Fruit fly (Drosophila melanogaster): ENCODE measurements around the gene Timp.

Timp gene

dm6 chr3R:10169124-10169766 lies 43.6 kb downstream of the Timp start:
- TF ChIP-seq Snoo (tag; optimal IDR thresholded peaks at IDR 0.05) = no peak
- no peak for TF ChIP-seq CG4496 (GFP tag; IDR thresholded peaks at IDR 0.05)
- TF ChIP-seq EcR (GFP tag; optimal IDR thresholded peaks at IDR 0.05) = peak; percentile 73

DNA sequence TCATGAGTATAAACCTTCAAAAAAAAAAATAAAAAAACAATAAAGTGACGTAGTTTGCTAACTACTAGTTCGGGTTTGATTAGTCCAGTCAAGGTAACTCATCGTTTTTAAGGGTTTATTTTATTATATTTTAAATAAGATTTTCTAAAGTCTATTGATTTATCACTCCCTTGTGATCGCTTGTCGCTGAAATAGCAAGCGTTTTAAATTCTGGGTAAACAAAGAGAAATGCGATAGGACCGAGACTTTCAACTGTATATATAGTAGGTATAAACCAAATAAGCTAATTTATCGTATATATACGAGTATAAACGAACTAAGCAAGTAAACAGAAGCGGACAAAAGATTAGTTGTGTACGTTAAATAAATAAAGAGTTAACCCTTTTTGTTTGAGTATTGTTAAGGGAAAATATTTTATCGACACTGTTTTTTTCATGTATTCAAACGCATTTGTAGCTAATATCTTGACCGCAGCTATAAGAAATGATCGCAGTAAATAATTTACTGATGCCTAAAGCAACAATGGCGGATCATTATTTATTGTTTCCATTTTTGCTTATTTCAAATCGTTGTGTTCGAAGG lies 44.2 kb downstream of the Timp start:
- TF ChIP-seq Pif1A (GFP tag; optimal IDR thresholded peaks at IDR 0.05) = peak; percentile 59
- TF ChIP-seq CG8301 (tag; optimal IDR thresholded peaks at IDR 0.05) = peak; percentile 30
- TF ChIP-seq CG13204 (GFP tag; optimal IDR thresholded peaks at IDR 0.05) = no peak
- TF ChIP-seq CG4496 (GFP tag; IDR thresholded peaks at IDR 0.05) = peak; percentile 45; the same call in 1 of the 3 replicates
- TF ChIP-seq Ets98B (GFP tag; IDR thresholded peaks at IDR 0.05) = peak; percentile 37; the same call in 1 of the 2 replicates
- peak; percentile 52 for TF ChIP-seq CG15710 (tag; optimal IDR thresholded peaks at IDR 0.05)
- TF ChIP-seq CG8159 (tag; optimal IDR thresholded peaks at IDR 0.05) = peak; percentile 58
- peak; percentile 28 for TF ChIP-seq Pif1B (GFP tag; optimal IDR thresholded peaks at IDR 0.05)
- no peak for TF ChIP-seq CG12605 (GFP tag; IDR thresholded peaks at IDR 0.05)
- TF ChIP-seq Snoo (tag; optimal IDR thresholded peaks at IDR 0.05) = peak; percentile 44

DNA sequence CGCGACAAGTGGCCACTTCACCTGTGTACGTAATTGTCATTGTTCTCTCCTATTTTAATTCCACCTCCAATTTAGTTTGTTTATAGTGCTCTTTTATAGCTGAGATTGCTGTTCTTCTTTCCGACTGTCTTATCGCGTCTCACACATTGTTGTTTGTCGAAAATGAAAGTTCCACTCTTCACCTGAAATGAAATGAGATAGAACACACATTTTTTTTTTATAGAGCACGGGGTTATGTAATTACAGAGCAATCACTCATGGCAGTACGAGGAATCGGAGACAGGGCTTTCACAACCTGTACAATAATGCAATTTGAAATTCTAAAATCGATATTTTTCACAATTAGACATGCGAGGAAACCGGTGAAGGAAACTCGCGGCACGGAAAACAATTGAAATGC lies 45.5 kb downstream of the Timp start:
- TF ChIP-seq EcR (GFP tag; optimal IDR thresholded peaks at IDR 0.05) (no peak), CG34367 (tag; optimal IDR thresholded peaks at IDR 0.05) (no peak), gl (tag; optimal IDR thresholded peaks at IDR 0.05) (no peak)

DNA sequence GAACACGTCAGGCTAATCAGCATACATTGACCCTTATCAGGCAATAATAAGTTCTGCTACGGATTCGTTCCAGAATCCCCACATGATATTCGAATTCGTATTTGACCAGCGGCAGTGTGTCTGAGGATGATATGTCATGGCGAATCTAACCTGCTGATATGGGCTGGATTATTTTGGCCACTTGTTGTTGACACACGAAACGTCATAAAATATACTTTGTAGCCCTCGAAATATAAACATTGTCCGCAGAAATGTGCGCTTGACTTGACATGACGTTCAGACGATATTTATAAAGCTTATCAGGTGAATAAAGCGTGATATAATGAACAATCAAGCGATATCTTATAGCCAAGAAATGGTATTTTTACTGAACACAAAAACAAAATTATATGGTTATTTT lies 46.5 kb downstream of the Timp start:
- TF ChIP-seq Pif1A (GFP tag; optimal IDR thresholded peaks at IDR 0.05) (no peak), fd96Ca (GFP tag; IDR thresholded peaks at IDR 0.05) (no peak), Ets98B (GFP tag; IDR thresholded peaks at IDR 0.05) (no peak), CG14655 (GFP tag; optimal IDR thresholded peaks at IDR 0.05) (no peak), CG9948 (tag; optimal IDR thresholded peaks at IDR 0.05) (no peak), CG34367 (tag; optimal IDR thresholded peaks at IDR 0.05) (no peak), CG32121 (GFP tag; IDR thresholded peaks at IDR 0.05) (no peak), Pif1B (GFP tag; optimal IDR thresholded peaks at IDR 0.05) (no peak), CG17806 (tag; optimal IDR thresholded peaks at IDR 0.05) (no peak)

dm6 chr3R:10161163-10161562 lies 51.6 kb downstream of the Timp start, which contains the start of gene CG6254:
TSS of gene CG6254 (minus strand) at chr3R:10161331.
- TF ChIP-seq fd96Ca (GFP tag; IDR thresholded peaks at IDR 0.05) (no peak), Snoo (tag; optimal IDR thresholded peaks at IDR 0.05) (no peak), CG9948 (tag; optimal IDR thresholded peaks at IDR 0.05) (no peak), CG8301 (tag; optimal IDR thresholded peaks at IDR 0.05) (no peak), rn (GFP tag; IDR thresholded peaks at IDR 0.05) (no peak), Ets98B (GFP tag; IDR thresholded peaks at IDR 0.05) (no peak), D1 (tag; optimal IDR thresholded peaks at IDR 0.05) (no peak), CG13204 (GFP tag; optimal IDR thresholded peaks at IDR 0.05) (no peak), CG4496 (GFP tag; IDR thresholded peaks at IDR 0.05) (no peak), CG15710 (tag; optimal IDR thresholded peaks at IDR 0.05) (no peak), gl (tag; optimal IDR thresholded peaks at IDR 0.05) (no peak), CG10348 (GFP tag; IDR thresholded peaks at IDR 0.05) (no peak), Pif1B (GFP tag; optimal IDR thresholded peaks at IDR 0.05) (no peak), CG8159 (tag; optimal IDR thresholded peaks at IDR 0.05) (no peak), CG32121 (GFP tag; IDR thresholded peaks at IDR 0.05) (no peak), CG12605 (GFP tag; IDR thresholded peaks at IDR 0.05) (no peak), EcR (GFP tag; optimal IDR thresholded peaks at IDR 0.05) (no peak)

- TF ChIP-seq Pif1B (GFP tag; optimal IDR thresholded peaks at IDR 0.05) (no peak), Ets98B (GFP tag; IDR thresholded peaks at IDR 0.05) (peak; percentile 73), EcR (GFP tag; optimal IDR thresholded peaks at IDR 0.05) (no peak), CG13204 (GFP tag; optimal IDR thresholded peaks at IDR 0.05) (no peak), CG8301 (tag; optimal IDR thresholded peaks at IDR 0.05) (peak; percentile 60), CG34367 (tag; optimal IDR thresholded peaks at IDR 0.05) (no peak), CG15710 (tag; optimal IDR thresholded peaks at IDR 0.05) (no peak), rn (GFP tag; IDR thresholded peaks at IDR 0.05) (peak; percentile 38; the same call in 1 of the 2 replicates), CG17806 (tag; optimal IDR thresholded peaks at IDR 0.05) (peak; percentile 35), Pif1A (GFP tag; optimal IDR thresholded peaks at IDR 0.05) (no peak), Snoo (tag; optimal IDR thresholded peaks at IDR 0.05) (no peak), CG4496 (GFP tag; IDR thresholded peaks at IDR 0.05) (peak; percentile 84; the same call in 2 of the 3 replicates), CG8159 (tag; optimal IDR thresholded peaks at IDR 0.05) (no peak), CG32121 (GFP tag; IDR thresholded peaks at IDR 0.05) (peak; percentile 74), D1 (tag; optimal IDR thresholded peaks at IDR 0.05) (no peak), CG10348 (GFP tag; IDR thresholded peaks at IDR 0.05) (no peak), gl (tag; optimal IDR thresholded peaks at IDR 0.05) (no peak), fd96Ca (GFP tag; IDR thresholded peaks at IDR 0.05) (peak; percentile 46; the same call in 1 of the 3 replicates), CG12605 (GFP tag; IDR thresholded peaks at IDR 0.05) (peak; percentile 56), CG14655 (GFP tag; optimal IDR thresholded peaks at IDR 0.05) (no peak), CG9948 (tag; optimal IDR thresholded peaks at IDR 0.05) (no peak)
These were observed 58.7 kb downstream of the Timp start for dm6 chr3R:10153957-10154685.
